Worm (Caenorhabditis elegans): ENCODE results near the gene cka-2.

DNA sequence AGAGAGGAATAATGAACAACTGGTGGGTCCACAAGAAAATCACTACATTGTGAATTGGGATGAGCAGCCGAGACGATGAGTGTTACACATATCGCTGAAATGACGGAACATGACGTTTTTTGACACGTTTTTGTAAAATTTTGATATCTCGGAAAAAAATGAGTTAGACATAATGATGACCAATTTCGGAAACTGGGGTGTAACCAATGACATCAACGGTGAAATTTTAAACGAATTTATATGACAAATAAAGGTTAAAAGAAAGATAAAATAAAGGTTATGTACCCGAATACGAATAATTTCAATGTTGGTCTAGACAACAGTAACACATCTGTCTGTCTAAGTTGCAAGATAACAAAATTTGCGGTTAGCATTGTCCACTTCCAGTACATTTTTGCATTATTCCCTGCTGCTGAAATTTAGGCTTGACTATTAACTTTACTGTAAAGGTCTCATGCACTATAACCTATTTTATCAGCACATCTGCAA lies 6.6 kb upstream of the cka-2 start, which contains the start of the genes twk-28 and ets-9:
- TF ChIP-seq tab-1 (GFP tag; IDR thresholded peaks at IDR 0.05) (no peak), T22C8.4 (GFP tag; IDR thresholded peaks at IDR 0.05) (no peak), ztf-23 (GFP tag; IDR thresholded peaks at IDR 0.05) (no peak), flt-1 (GFP tag; IDR thresholded peaks at IDR 0.05) (no peak), cog-1 (tag; optimal IDR thresholded peaks at IDR 0.05) (no peak), ref-1 (GFP tag; conservative IDR thresholded peaks at IDR 0.05) (no peak)
